Fruit fly (Drosophila melanogaster) whole organism, prepupa: Measurements from ENCODE around the gene CG14506.

Source experiments
- Blimp-1 ChIP-seq: fragments of 200-800 bp; sonication (Bioruptor generic); optimal IDR thresholded peaks from 3 replicates; lab custom pipeline; 2017; ENCODE audit warnings: missing biosample characterization, missing genetic modification characterization, mild to moderate bottlenecking, moderate library complexity, missing genetic modification reagents
- CG10631 ChIP-seq: fragments of 200-800 bp; sonication (Bioruptor generic); optimal IDR thresholded peaks from 2 replicates; lab custom pipeline; 2016; ENCODE audit warnings: missing biosample characterization, missing genetic modification characterization
- CG11294 ChIP-seq: fragments of 200-800 bp; sonication (Bioruptor generic); IDR thresholded peaks from 2 replicates; pipeline ENCODE4 v1.3.6; 2022; ENCODE audit warnings: missing biosample characterization, missing genetic modification characterization
- CG11902 ChIP-seq: fragments of 200-800 bp; sonication (Bioruptor generic); optimal IDR thresholded peaks from 3 replicates; lab custom pipeline; 2016; ENCODE audit warnings: missing biosample characterization, missing genetic modification characterization
- CG3032 ChIP-seq: fragments of 200-800 bp; optimal IDR thresholded peaks from 2 replicates; lab custom pipeline; 2019; ENCODE audit warnings: missing biosample characterization, mild to moderate bottlenecking, missing genetic modification characterization, moderate library complexity
- CG31627 ChIP-seq: fragments of 200-800 bp; sonication (Bioruptor generic); optimal IDR thresholded peaks from 3 replicates; lab custom pipeline; 2016; ENCODE audit warnings: missing biosample characterization, missing genetic modification characterization
- CG32006 ChIP-seq: fragments of 200-800 bp; sonication (Bioruptor generic); optimal IDR thresholded peaks from 3 replicates; lab custom pipeline; 2017; ENCODE audit warnings: missing biosample characterization, mild to moderate bottlenecking, missing genetic modification characterization
- CG34406 ChIP-seq: fragments of 200-800 bp; sonication (Bioruptor generic); optimal IDR thresholded peaks from 3 replicates; lab custom pipeline; 2016; ENCODE audit warnings: missing biosample characterization, missing genetic modification characterization
- CG3919 ChIP-seq: fragments of 200-800 bp; sonication (Bioruptor generic); optimal IDR thresholded peaks from 3 replicates; lab custom pipeline; 2016; ENCODE audit warnings: missing biosample characterization, missing genetic modification characterization
- CG4318 ChIP-seq: fragments of 200-800 bp; sonication (Bioruptor generic); optimal IDR thresholded peaks from 3 replicates; lab custom pipeline; 2017; ENCODE audit warnings: missing biosample characterization, mild to moderate bottlenecking, missing genetic modification characterization
- CG6163 ChIP-seq: fragments of 200-800 bp; sonication (Bioruptor generic); IDR thresholded peaks from 3 replicates; pipeline ENCODE4 v1.3.6; 2022; ENCODE audit warnings: missing biosample characterization, missing genetic modification characterization
- CG6276 ChIP-seq: fragments of 200-800 bp; sonication (Bioruptor generic); optimal IDR thresholded peaks from 2 replicates; lab custom pipeline; 2017; ENCODE audit warnings: missing biosample characterization, mild to moderate bottlenecking, missing genetic modification characterization
- CG6808 ChIP-seq: fragments of 200-800 bp; sonication (Bioruptor generic); optimal IDR thresholded peaks from 3 replicates; lab custom pipeline; 2017; ENCODE audit warnings: missing biosample characterization, missing genetic modification characterization, mild to moderate bottlenecking, moderate library complexity, missing genetic modification reagents
- CG6854 ChIP-seq: fragments of 200-800 bp; sonication (Bioruptor generic); optimal IDR thresholded peaks from 2 replicates; lab custom pipeline; 2017; ENCODE audit warnings: missing biosample characterization, mild to moderate bottlenecking, missing genetic modification characterization
- CG7368 ChIP-seq: fragments of 200-800 bp; sonication (Bioruptor generic); optimal IDR thresholded peaks from 3 replicates; lab custom pipeline; 2016; ENCODE audit warnings: missing biosample characterization, missing genetic modification characterization
- CG8119 ChIP-seq: fragments of 200-800 bp; sonication (Bioruptor generic); IDR thresholded peaks from 3 replicates; pipeline ENCODE4 v1.3.6; 2022; ENCODE audit warnings: missing biosample characterization, missing genetic modification characterization
- CG8319 ChIP-seq: fragments of 200-800 bp; sonication (Bioruptor generic); optimal IDR thresholded peaks from 3 replicates; lab custom pipeline; 2016; ENCODE audit warnings: missing biosample characterization, missing genetic modification characterization
- CG8632 ChIP-seq: fragments of 200-800 bp; sonication (Bioruptor generic); optimal IDR thresholded peaks from 3 replicates; lab custom pipeline; 2016; ENCODE audit warnings: missing biosample characterization, missing genetic modification characterization
- CG9139 ChIP-seq: fragments of 200-800 bp; sonication (Bioruptor generic); optimal IDR thresholded peaks from 3 replicates; lab custom pipeline; 2017; ENCODE audit warnings: missing biosample characterization, mild to moderate bottlenecking, missing genetic modification characterization
- Eip75B ChIP-seq: fragments of 200-800 bp; sonication (Bioruptor generic); optimal IDR thresholded peaks from 3 replicates; lab custom pipeline; 2016; ENCODE audit warnings: missing biosample characterization, missing genetic modification characterization
- Eip78C ChIP-seq: fragments of 200-800 bp; sonication (Bioruptor generic); peaks from one replicate; lab custom pipeline; 2016; ENCODE audit warnings: missing biosample characterization, missing genetic modification characterization
- Eip93F ChIP-seq: fragments of 200-800 bp; sonication (Bioruptor generic); optimal IDR thresholded peaks from 2 replicates; lab custom pipeline; 2016; ENCODE audit warnings: missing biosample characterization, mild to moderate bottlenecking, missing genetic modification characterization
- Gug ChIP-seq: fragments of 200-800 bp; sonication (Bioruptor generic); IDR thresholded peaks from 2 replicates; pipeline ENCODE4 v1.3.6; 2022; ENCODE audit warnings: missing biosample characterization, missing genetic modification characterization
- Hr38 ChIP-seq: sonication (Bioruptor generic); optimal IDR thresholded peaks from 2 replicates; lab custom pipeline; 2016; ENCODE audit warnings: missing biosample characterization, missing genetic modification characterization
- Hr4 ChIP-seq: fragments of 200-800 bp; sonication (Bioruptor generic); optimal IDR thresholded peaks from 3 replicates; lab custom pipeline; 2016; ENCODE audit warnings: missing biosample characterization, missing genetic modification characterization
- Lpt ChIP-seq: fragments of 200-800 bp; sonication (Bioruptor generic); optimal IDR thresholded peaks from 3 replicates; lab custom pipeline; 2016; ENCODE audit warnings: missing biosample characterization, missing genetic modification characterization
- Met ChIP-seq: fragments of 200-800 bp; sonication (Bioruptor generic); optimal IDR thresholded peaks from 3 replicates; lab custom pipeline; 2016; ENCODE audit warnings: missing biosample characterization, missing genetic modification characterization
- OdsH ChIP-seq: fragments of 200-800 bp; sonication (Bioruptor generic); optimal IDR thresholded peaks from 3 replicates; lab custom pipeline; 2016; ENCODE audit warnings: missing biosample characterization, missing genetic modification characterization
- Smox ChIP-seq: fragments of 200-800 bp; sonication (Bioruptor generic); optimal IDR thresholded peaks from 3 replicates; lab custom pipeline; 2016; ENCODE audit warnings: missing biosample characterization, missing genetic modification characterization
- Sox102F ChIP-seq: fragments of 200-800 bp; sonication (Bioruptor generic); optimal IDR thresholded peaks from 2 replicates; lab custom pipeline; 2016; ENCODE audit warnings: missing biosample characterization, mild to moderate bottlenecking, missing genetic modification characterization
- achi ChIP-seq: fragments of 200-800 bp; sonication (Bioruptor generic); optimal IDR thresholded peaks from 3 replicates; lab custom pipeline; 2016; ENCODE audit warnings: missing biosample characterization, missing genetic modification characterization
- acj6 ChIP-seq: fragments of 200-800 bp; sonication (Bioruptor generic); optimal IDR thresholded peaks from 3 replicates; lab custom pipeline; 2016; ENCODE audit warnings: missing biosample characterization, missing genetic modification characterization
- cyc ChIP-seq: fragments of 200-800 bp; sonication (Bioruptor generic); optimal IDR thresholded peaks from 3 replicates; lab custom pipeline; 2016; ENCODE audit warnings: missing biosample characterization, missing genetic modification characterization
- dsx ChIP-seq: fragments of 200-800 bp; optimal IDR thresholded peaks from 3 replicates; lab custom pipeline; 2019; ENCODE audit warnings: missing biosample characterization, mild to moderate bottlenecking, missing genetic modification characterization, moderate library complexity; ENCODE audit not compliant: poor library complexity, severe bottlenecking
- eg ChIP-seq: fragments of 200-800 bp; sonication (Bioruptor generic); IDR thresholded peaks from 3 replicates; pipeline ENCODE4 v1.3.6; 2022; ENCODE audit warnings: missing biosample characterization, missing genetic modification characterization
- esn ChIP-seq: fragments of 200-800 bp; sonication (Bioruptor generic); optimal IDR thresholded peaks from 2 replicates; lab custom pipeline; 2016; ENCODE audit warnings: missing biosample characterization, mild to moderate bottlenecking, missing genetic modification characterization, moderate library complexity
- fd85E ChIP-seq: fragments of 200-800 bp; sonication (Bioruptor generic); optimal IDR thresholded peaks from 3 replicates; lab custom pipeline; 2016; ENCODE audit warnings: missing biosample characterization, missing genetic modification characterization
- lz ChIP-seq: fragments of 200-800 bp; sonication (Bioruptor generic); optimal IDR thresholded peaks from 3 replicates; lab custom pipeline; 2016; ENCODE audit warnings: missing biosample characterization, missing genetic modification characterization
- net ChIP-seq: fragments of 200-800 bp; sonication (Bioruptor generic); optimal IDR thresholded peaks from 3 replicates; lab custom pipeline; 2016; ENCODE audit warnings: missing biosample characterization, missing genetic modification characterization
- pdm3 ChIP-seq: fragments of 200-800 bp; sonication (Bioruptor generic); optimal IDR thresholded peaks from 3 replicates; lab custom pipeline; 2016; ENCODE audit warnings: missing biosample characterization, missing genetic modification characterization
- salr ChIP-seq, 2 experiments: fragments of 200-800 bp; sonication (Bioruptor generic); optimal IDR thresholded peaks; 3 replicates each; lab custom pipeline; 2016 to 2018; ENCODE audit warnings: missing biosample characterization in 2 of 2, missing genetic modification characterization in 2 of 2, mild to moderate bottlenecking in 1 of 2
- spab ChIP-seq: fragments of 200-800 bp; sonication (Bioruptor generic); optimal IDR thresholded peaks from 2 replicates; lab custom pipeline; 2017; ENCODE audit warnings: missing biosample characterization, mild to moderate bottlenecking, missing genetic modification characterization, missing genetic modification reagents
- svp ChIP-seq: fragments of 200-800 bp; sonication (Bioruptor generic); peaks from one replicate; lab custom pipeline; 2016; ENCODE audit warnings: missing biosample characterization, missing genetic modification characterization
- topi ChIP-seq: fragments of 200-800 bp; sonication (Bioruptor generic); optimal IDR thresholded peaks from 3 replicates; lab custom pipeline; 2016; ENCODE audit warnings: missing biosample characterization, missing genetic modification characterization
- vri ChIP-seq: fragments of 200-800 bp; sonication (Bioruptor generic); optimal IDR thresholded peaks from 3 replicates; lab custom pipeline; 2016; ENCODE audit warnings: missing biosample characterization, mild to moderate bottlenecking, missing genetic modification characterization

The CG14506 gene

DNA sequence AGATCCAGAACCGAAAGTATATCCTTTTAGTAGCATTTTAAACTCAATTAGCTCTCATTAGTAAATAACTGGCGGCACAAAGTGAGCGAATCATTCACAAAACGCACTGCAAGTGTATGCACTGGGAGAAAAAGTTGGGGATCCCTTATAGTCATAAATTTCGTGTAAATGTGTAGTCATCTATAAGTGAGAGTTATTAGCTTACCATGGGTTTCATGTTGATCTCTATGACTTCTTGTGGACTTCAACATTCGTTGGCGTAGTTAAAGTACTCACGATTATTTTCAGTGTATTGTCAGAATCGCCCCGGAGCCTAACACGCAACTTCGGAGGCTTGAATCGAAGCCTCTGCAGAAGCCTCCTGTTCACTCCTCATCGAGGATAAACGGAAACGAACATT, 20.0 kb downstream of the CG14506 start (continued):
- TF ChIP-seq CG9139 (GFP tag; lab: Kevin White, UChicago), result peak; percentile 66
- peak; percentile 91 for TF ChIP-seq CG3032 (tag; lab: Kevin White, UChicago)
- peak; percentile 91 for TF ChIP-seq Sox102F (GFP tag; lab: Kevin White, UChicago)
- peak; percentile 86 for TF ChIP-seq lz (GFP tag; lab: Kevin White, UChicago)
- peak; percentile 84 for TF ChIP-seq vri
- peak; percentile 79 for TF ChIP-seq CG3919
- peak; percentile 57 to 87 for TF ChIP-seq salr (GFP tag; optimal IDR thresholded peaks at IDR 0.05; lab: Kevin White, UChicago)
- peak; percentile 79 for TF ChIP-seq OdsH (GFP tag; lab: Kevin White, UChicago)
- peak; percentile 64 for TF ChIP-seq CG8319 (GFP tag; lab: Kevin White, UChicago)
- peak; percentile 87 for TF ChIP-seq dsx (GFP tag; lab: Kevin White, UChicago)
- peak; percentile 84 for TF ChIP-seq CG6808 (GFP tag; lab: Kevin White, UChicago)
- peak; percentile 61 for TF ChIP-seq CG11902 (GFP tag; lab: Kevin White, UChicago)
- peak; percentile 83 for TF ChIP-seq pdm3 (GFP tag; lab: Kevin White, UChicago)

DNA sequence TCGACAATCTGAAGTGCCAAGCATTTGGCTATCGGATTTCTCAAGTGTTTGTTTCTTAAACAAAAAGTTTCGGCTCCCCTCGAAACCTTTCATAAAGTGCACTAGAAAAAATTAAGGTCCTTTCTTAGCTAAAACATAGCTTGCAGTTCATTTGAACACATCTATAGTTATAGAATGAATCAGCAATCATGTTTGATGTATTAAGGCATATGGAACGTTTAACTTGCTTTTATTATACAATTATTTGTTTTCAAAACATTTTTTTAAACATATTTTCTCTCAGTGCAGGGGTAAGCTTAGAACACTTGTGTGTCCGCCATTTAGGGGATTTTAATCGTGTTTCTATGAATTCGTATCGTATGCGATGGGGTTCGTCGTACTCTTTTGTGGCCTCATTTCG, 22.4 kb downstream of the CG14506 start:
- TF ChIP-seq CG6808 (GFP tag; lab: Kevin White, UChicago), result no peak
- no peak for TF ChIP-seq CG10631 (GFP tag; lab: Kevin White, UChicago)
- peak; percentile 2 for TF ChIP-seq CG3919
- no peak for TF ChIP-seq CG6276 (GFP tag; lab: Kevin White, UChicago)
- TF ChIP-seq net (GFP tag; lab: Kevin White, UChicago), result no peak
- TF ChIP-seq CG8319 (GFP tag; lab: Kevin White, UChicago), result no peak
- TF ChIP-seq dsx (GFP tag; lab: Kevin White, UChicago), result no peak
- no peak for TF ChIP-seq CG4318 (GFP tag; lab: Kevin White, UChicago)
- TF ChIP-seq CG34406, result no peak
- TF ChIP-seq acj6 (GFP tag; lab: Kevin White, UChicago), result peak; percentile 6
- peak; percentile 75 for TF ChIP-seq Eip78C (GFP tag; lab: Kevin White, UChicago)
- TF ChIP-seq pdm3 (GFP tag; lab: Kevin White, UChicago), result peak; percentile 14
- no peak for TF ChIP-seq vri
- peak; percentile 1 for TF ChIP-seq Hr4 (GFP tag; lab: Kevin White, UChicago)
- no peak for TF ChIP-seq OdsH (GFP tag; lab: Kevin White, UChicago)
- no peak for TF ChIP-seq Smox (GFP tag; lab: Kevin White, UChicago)
- TF ChIP-seq Sox102F (GFP tag; lab: Kevin White, UChicago), result no peak
- TF ChIP-seq CG11902 (GFP tag; lab: Kevin White, UChicago), result no peak
- no peak for TF ChIP-seq CG6854
- TF ChIP-seq eg (GFP tag; lab: Robert Waterston, UW), result no peak
- no peak for TF ChIP-seq CG7368
- TF ChIP-seq Met, result no peak
- no peak for TF ChIP-seq Lpt (GFP tag; lab: Kevin White, UChicago)
- TF ChIP-seq svp (GFP tag; lab: Kevin White, UChicago), result no peak
- TF ChIP-seq Blimp-1 (GFP tag; lab: Kevin White, UChicago), result no peak
- no peak for TF ChIP-seq fd85E (GFP tag; lab: Kevin White, UChicago)
- no peak for TF ChIP-seq topi
- TF ChIP-seq esn (GFP tag; lab: Kevin White, UChicago), result no peak
- TF ChIP-seq CG31627 (GFP tag; lab: Kevin White, UChicago), result no peak
- TF ChIP-seq, all 60 proteins: peak for 5

DNA sequence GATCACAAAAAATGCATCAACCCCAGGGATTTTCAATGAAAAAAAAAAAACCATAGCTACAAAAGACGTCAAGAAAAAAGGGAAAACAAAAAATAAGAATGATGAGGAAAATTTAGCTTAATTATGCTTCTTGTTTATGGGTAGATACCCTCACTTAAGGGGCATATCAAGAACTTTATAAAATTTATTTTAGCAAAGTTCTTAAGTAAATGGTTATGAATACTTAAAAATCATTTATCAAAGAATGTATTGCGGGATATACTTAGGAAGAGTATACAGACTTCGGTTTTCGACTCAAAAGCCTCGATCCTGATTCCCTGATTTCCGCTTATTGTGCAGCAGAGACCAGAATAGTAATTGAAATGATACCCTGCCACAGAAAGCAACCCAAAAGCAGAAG, 24.0 kb downstream of the CG14506 start:
- TF ChIP-seq Smox (GFP tag; lab: Kevin White, UChicago), result no peak
- TF ChIP-seq CG32006 (GFP tag; lab: Kevin White, UChicago), result no peak
- TF ChIP-seq CG31627 (GFP tag; lab: Kevin White, UChicago), result no peak
- no peak for TF ChIP-seq CG8319 (GFP tag; lab: Kevin White, UChicago)
- peak; percentile 34 for TF ChIP-seq spab (GFP tag; lab: Kevin White, UChicago)
- TF ChIP-seq achi (GFP tag; lab: Kevin White, UChicago), result no peak
- no peak; the same call in 2 of the 3 replicates for TF ChIP-seq CG6163
- TF ChIP-seq Blimp-1 (GFP tag; lab: Kevin White, UChicago), result no peak
- no peak for TF ChIP-seq CG11902 (GFP tag; lab: Kevin White, UChicago)
- TF ChIP-seq CG8119 (GFP tag; lab: Robert Waterston, UW), result no peak
- peak; percentile 73 for TF ChIP-seq Eip78C (GFP tag; lab: Kevin White, UChicago)
- no peak for TF ChIP-seq Eip75B (GFP tag; lab: Kevin White, UChicago)
- no peak for TF ChIP-seq vri
- no peak for TF ChIP-seq CG6854
- TF ChIP-seq CG8632 (GFP tag; lab: Kevin White, UChicago), result no peak
- TF ChIP-seq Eip93F (GFP tag; lab: Kevin White, UChicago), result no peak
- no peak for TF ChIP-seq svp (GFP tag; lab: Kevin White, UChicago)
- TF ChIP-seq Gug (GFP tag; lab: Robert Waterston, UW), result no peak
- TF ChIP-seq dsx (GFP tag; lab: Kevin White, UChicago), result peak; percentile 8
- TF ChIP-seq CG7368, result no peak
- no peak for TF ChIP-seq Hr38
- TF ChIP-seq cyc (GFP tag; lab: Kevin White, UChicago), result no peak
- no peak for TF ChIP-seq fd85E (GFP tag; lab: Kevin White, UChicago)
- TF ChIP-seq eg (GFP tag; lab: Robert Waterston, UW), result no peak
- TF ChIP-seq CG4318 (GFP tag; lab: Kevin White, UChicago), result no peak
- TF ChIP-seq Lpt (GFP tag; lab: Kevin White, UChicago), result no peak
- TF ChIP-seq OdsH (GFP tag; lab: Kevin White, UChicago), result no peak
- no peak for TF ChIP-seq CG11294 (GFP tag; lab: Robert Waterston, UW)
